ENCODE assay signal across 1 fruit fly cellular context in genomic region chr2L:14501132-14501954, dm6.
TF ChIP-seq lines count a peak whose summit lies in the region.

No protein-coding gene starts in this region.

TF ChIP-seq in whole organism, embryonic, 481 proteins besides CTCF, POLR2A, EP300 and RAD21 (continued from another document):
- no peak for TF ChIP-seq ken (GFP tag; IDR thresholded peaks at IDR 0.05; lab: Robert Waterston, UW)
- TF ChIP-seq CG6272 (GFP tag; IDR thresholded peaks at IDR 0.05; lab: Robert Waterston, UW): no peak
- TF ChIP-seq CG7745 (tag; optimal IDR thresholded peaks at IDR 0.05; lab: Kevin White, UChicago): no peak
- TF ChIP-seq CG9817 (tag; optimal IDR thresholded peaks at IDR 0.05; lab: Kevin White, UChicago): no peak
- TF ChIP-seq Abd-B (GFP tag; optimal IDR thresholded peaks at IDR 0.05; lab: Kevin White, UChicago): peak; percentile 25
